Comparison of ENCODE assay signal across 3 worm cellular contexts in genomic region chrV:7465509-7465908, ce11.
TF ChIP-seq lines count a peak whose summit lies in the region.

TSS of gene F25E5.1 (plus strand) at chrV:7465884.

TF ChIP-seq in whole organism, L2 larva, 48 proteins besides CTCF, POLR2A, EP300 and RAD21 (continued from another document):
- TF ChIP-seq nhr-6 (tag; optimal IDR thresholded peaks at IDR 0.05; lab: Kevin White, UChicago) (no peak), nhr-237 (tag; optimal IDR thresholded peaks at IDR 0.05; lab: Kevin White, UChicago) (no peak), crh-2 (tag; optimal IDR thresholded peaks at IDR 0.05; lab: Kevin White, UChicago) (peak; percentile 75), sma-9 (GFP tag; optimal IDR thresholded peaks at IDR 0.05; lab: Kevin White, UChicago) (no peak), sma-9 (tag; optimal IDR thresholded peaks at IDR 0.05; lab: Kevin White, UChicago) (no peak), mdl-1 (tag; optimal IDR thresholded peaks at IDR 0.05; lab: Kevin White, UChicago) (peak in 1 of 2 experiments; percentile 57), mab-5 (tag; optimal IDR thresholded peaks at IDR 0.05; lab: Kevin White, UChicago) (peak; percentile 56), ztf-4 (tag; optimal IDR thresholded peaks at IDR 0.05; lab: Kevin White, UChicago) (no peak), unc-62 (GFP tag; optimal IDR thresholded peaks at IDR 0.05; lab: Kevin White, UChicago) (no peak), C34F6.9 (tag; optimal IDR thresholded peaks at IDR 0.05; lab: Kevin White, UChicago) (peak; percentile 87), lsy-2 (tag; optimal IDR thresholded peaks at IDR 0.05; lab: Kevin White, UChicago) (peak in 1 of 2 experiments; percentile 2), R02D3.7 (tag; optimal IDR thresholded peaks at IDR 0.05; lab: Kevin White, UChicago) (no peak), nhr-129 (tag; optimal IDR thresholded peaks at IDR 0.05; lab: Kevin White, UChicago) (no peak), unc-55 (GFP tag; optimal IDR thresholded peaks at IDR 0.05; lab: Kevin White, UChicago) (no peak), blmp-1 (tag; optimal IDR thresholded peaks at IDR 0.05; lab: Kevin White, UChicago; ENCODE audit: insufficient read depth) (no peak), peb-1 (tag; optimal IDR thresholded peaks at IDR 0.05; lab: Kevin White, UChicago) (no peak), nhr-21 (tag; optimal IDR thresholded peaks at IDR 0.05; lab: Kevin White, UChicago) (no peak), skn-1 (tag; optimal IDR thresholded peaks at IDR 0.05; lab: Kevin White, UChicago) (no peak), nhr-77 (tag; optimal IDR thresholded peaks at IDR 0.05; lab: Kevin White, UChicago) (no peak), ceh-82 (tag; optimal IDR thresholded peaks at IDR 0.05; lab: Kevin White, UChicago) (no peak)

TF ChIP-seq in whole organism, L4 larva, 104 proteins besides CTCF, POLR2A, EP300 and RAD21 (continued from another document and continues in another):
- TF ChIP-seq daf-8 (GFP tag; IDR thresholded peaks at IDR 0.05; lab: Robert Waterston, UW) (no peak), nhr-77 (tag; optimal IDR thresholded peaks at IDR 0.05; lab: Kevin White, UChicago) (no peak), pha-4 (GFP tag; IDR thresholded peaks at IDR 0.05; lab: Robert Waterston, UW) (no peak), pha-4 (tag; optimal IDR thresholded peaks at IDR 0.05; lab: Kevin White, UChicago) (peak; percentile 31), spr-3 (GFP tag; optimal IDR thresholded peaks at IDR 0.05; lab: Kevin White, UChicago) (no peak), saeg-2 (GFP tag; IDR thresholded peaks at IDR 0.05; lab: Robert Waterston, UW) (no peak), ama-1 (optimal IDR thresholded peaks at IDR 0.05; lab: Kevin White, UChicago) (no peak), mxl-3 (GFP tag; optimal IDR thresholded peaks at IDR 0.05; lab: Kevin White, UChicago) (no peak), zag-1 (tag; optimal IDR thresholded peaks at IDR 0.05; lab: Kevin White, UChicago) (no peak), lim-7 (GFP tag; IDR thresholded peaks at IDR 0.05; lab: Robert Waterston, UW) (no peak), gei-8 (GFP tag; optimal IDR thresholded peaks at IDR 0.05; lab: Kevin White, UChicago) (no peak), nhr-6 (tag; optimal IDR thresholded peaks at IDR 0.05; lab: Kevin White, UChicago) (peak; percentile 70), hlh-30 (tag; optimal IDR thresholded peaks at IDR 0.05; lab: Kevin White, UChicago; ENCODE audit: insufficient read depth) (peak; percentile 63), nhr-11 (tag; optimal IDR thresholded peaks at IDR 0.05; lab: Kevin White, UChicago) (no peak), dve-1 (tag; optimal IDR thresholded peaks at IDR 0.05; lab: Kevin White, UChicago; ENCODE audit: insufficient read depth) (no peak), zip-11 (GFP tag; IDR thresholded peaks at IDR 0.05; lab: Robert Waterston, UW) (no peak), attf-4 (tag; optimal IDR thresholded peaks at IDR 0.05; lab: Kevin White, UChicago) (no peak), F37D6.2 (tag; optimal IDR thresholded peaks at IDR 0.05; lab: Kevin White, UChicago) (no peak), Y48G9A.11 (GFP tag; IDR thresholded peaks at IDR 0.05; lab: Robert Waterston, UW) (no peak), T20F7.1 (GFP tag; optimal IDR thresholded peaks at IDR 0.05; lab: Kevin White, UChicago) (no peak), pqm-1 (tag; optimal IDR thresholded peaks at IDR 0.05; lab: Kevin White, UChicago) (peak; percentile 48), ceh-82 (tag; optimal IDR thresholded peaks at IDR 0.05; lab: Kevin White, UChicago) (no peak), unc-39 (tag; optimal IDR thresholded peaks at IDR 0.05; lab: Kevin White, UChicago) (no peak), sdz-12 (GFP tag; optimal IDR thresholded peaks at IDR 0.05; lab: Kevin White, UChicago) (no peak), spr-1 (tag; optimal IDR thresholded peaks at IDR 0.05; lab: Kevin White, UChicago) (no peak), ces-1 (GFP tag; optimal IDR thresholded peaks at IDR 0.05; lab: Kevin White, UChicago) (no peak), lin-1 (GFP tag; IDR thresholded peaks at IDR 0.05; lab: Robert Waterston, UW) (no peak), Y5F2A.4 (GFP tag; optimal IDR thresholded peaks at IDR 0.05; lab: Kevin White, UChicago) (no peak), ZK337.2 (GFP tag; IDR thresholded peaks at IDR 0.05; lab: Robert Waterston, UW) (0 out of 2 replicates have a peak, but pooled peaks have one; percentile 10), lin-39 (tag; optimal IDR thresholded peaks at IDR 0.05; lab: Kevin White, UChicago) (no peak), T26A8.4 (GFP tag; IDR thresholded peaks at IDR 0.05; lab: Robert Waterston, UW) (no peak), ctbp-1 (GFP tag; IDR thresholded peaks at IDR 0.05; lab: Robert Waterston, UW) (no peak), unc-62 (GFP tag; optimal IDR thresholded peaks at IDR 0.05 in 1 of 2; lab: Kevin White, UChicago) (peak in 1 of 2 experiments; percentile 93), unc-62 (tag; optimal IDR thresholded peaks at IDR 0.05; lab: Kevin White, UChicago) (no peak), ztf-7 (tag; optimal IDR thresholded peaks at IDR 0.05; lab: Kevin White, UChicago) (no peak), nhr-237 (tag; optimal IDR thresholded peaks at IDR 0.05; lab: Kevin White, UChicago) (no peak), lir-3 (tag; optimal IDR thresholded peaks at IDR 0.05; lab: Kevin White, UChicago) (no peak), php-3 (GFP tag; IDR thresholded peaks at IDR 0.05; lab: Robert Waterston, UW) (no peak), jun-1 (tag; optimal IDR thresholded peaks at IDR 0.05; lab: Kevin White, UChicago) (no peak), mep-1 (tag; optimal IDR thresholded peaks at IDR 0.05; lab: Kevin White, UChicago) (no peak), ceh-44 (GFP tag; IDR thresholded peaks at IDR 0.05; lab: Robert Waterston, UW) (peak; percentile 17; the same call in 1 of the 2 replicates), nhr-25 (tag; optimal IDR thresholded peaks at IDR 0.05; lab: Kevin White, UChicago; ENCODE audit: borderline replicate concordance, insufficient read depth) (no peak), F26F4.8 (GFP tag; conservative IDR thresholded peaks at IDR 0.05; lab: Robert Waterston, UW) (no peak), daf-16 (GFP tag; optimal IDR thresholded peaks at IDR 0.05; lab: Kevin White, UChicago) (no peak), daf-16 (tag; optimal IDR thresholded peaks at IDR 0.05; lab: Kevin White, UChicago) (no peak), nhr-48 (tag; optimal IDR thresholded peaks at IDR 0.05; lab: Kevin White, UChicago) (no peak), nhr-10 (tag; optimal IDR thresholded peaks at IDR 0.05; lab: Kevin White, UChicago) (no peak), nhr-41 (GFP tag; IDR thresholded peaks at IDR 0.05; lab: Robert Waterston, UW) (no peak), fos-1 (tag; optimal IDR thresholded peaks at IDR 0.05; lab: Kevin White, UChicago) (no peak), Y75B8A.6 (GFP tag; IDR thresholded peaks at IDR 0.05; lab: Robert Waterston, UW) (no peak), lin-13 (GFP tag; optimal IDR thresholded peaks at IDR 0.05; lab: Kevin White, UChicago) (no peak), hlh-11 (tag; optimal IDR thresholded peaks at IDR 0.05; lab: Kevin White, UChicago) (no peak), lsy-2 (tag; optimal IDR thresholded peaks at IDR 0.05; lab: Kevin White, UChicago) (no peak), nhr-28 (tag; optimal IDR thresholded peaks at IDR 0.05; lab: Kevin White, UChicago) (peak; percentile 59), nhr-102 (tag; optimal IDR thresholded peaks at IDR 0.05; lab: Kevin White, UChicago) (peak; percentile 26), ceh-28 (tag; optimal IDR thresholded peaks at IDR 0.05; lab: Kevin White, UChicago) (no peak), set-16 (GFP tag; IDR thresholded peaks at IDR 0.05; lab: Robert Waterston, UW) (no peak), nhr-76 (tag; optimal IDR thresholded peaks at IDR 0.05; lab: Kevin White, UChicago) (no peak), duxl-1 (tag; optimal IDR thresholded peaks at IDR 0.05; lab: Kevin White, UChicago; ENCODE audit: poor library complexity) (no peak), nhr-42 (GFP tag; IDR thresholded peaks at IDR 0.05; lab: Robert Waterston, UW) (no peak), ceh-62 (tag; optimal IDR thresholded peaks at IDR 0.05; lab: Kevin White, UChicago) (no peak)

TF ChIP-seq in whole organism, late embryonic, 69 proteins besides CTCF, POLR2A, EP300 and RAD21 (continued from another document):
- TF ChIP-seq ceh-18 (tag; optimal IDR thresholded peaks at IDR 0.05; lab: Kevin White, UChicago) (peak; percentile 30), C08G9.2 (tag; optimal IDR thresholded peaks at IDR 0.05; lab: Kevin White, UChicago) (peak; percentile 81), lim-6 (tag; optimal IDR thresholded peaks at IDR 0.05; lab: Kevin White, UChicago) (peak; percentile 46), fax-1 (tag; optimal IDR thresholded peaks at IDR 0.05; lab: Kevin White, UChicago) (peak; percentile 15), rnt-1 (tag; optimal IDR thresholded peaks at IDR 0.05; lab: Kevin White, UChicago) (peak; percentile 80), nhr-11 (tag; optimal IDR thresholded peaks at IDR 0.05; lab: Kevin White, UChicago) (no peak), hlh-8 (tag; optimal IDR thresholded peaks at IDR 0.05; lab: Kevin White, UChicago) (peak; percentile 59), T23F11.4 (GFP tag; optimal IDR thresholded peaks at IDR 0.05; lab: Kevin White, UChicago) (no peak), ceh-34 (tag; optimal IDR thresholded peaks at IDR 0.05; lab: Kevin White, UChicago) (peak; percentile 67), ceh-6 (GFP tag; optimal IDR thresholded peaks at IDR 0.05; lab: Kevin White, UChicago) (no peak), gmeb-2 (tag; optimal IDR thresholded peaks at IDR 0.05; lab: Kevin White, UChicago) (peak; percentile 25), tbx-2 (tag; optimal IDR thresholded peaks at IDR 0.05; lab: Kevin White, UChicago) (peak; percentile 80), unc-86 (tag; optimal IDR thresholded peaks at IDR 0.05; lab: Kevin White, UChicago) (peak; percentile 15), dmd-4 (tag; optimal IDR thresholded peaks at IDR 0.05; lab: Kevin White, UChicago; ENCODE audit: borderline replicate concordance) (peak; percentile 27), fkh-6 (tag; optimal IDR thresholded peaks at IDR 0.05; lab: Kevin White, UChicago) (peak; percentile 53), ceh-31 (tag; optimal IDR thresholded peaks at IDR 0.05; lab: Kevin White, UChicago) (peak; percentile 95), tbx-7 (tag; optimal IDR thresholded peaks at IDR 0.05; lab: Kevin White, UChicago) (peak; percentile 53), pax-1 (tag; optimal IDR thresholded peaks at IDR 0.05; lab: Kevin White, UChicago) (no peak), hlh-6 (tag; optimal IDR thresholded peaks at IDR 0.05; lab: Kevin White, UChicago) (peak; percentile 5), unc-42 (tag; optimal IDR thresholded peaks at IDR 0.05; lab: Kevin White, UChicago) (peak; percentile 61)
